Fruit fly (Drosophila melanogaster) whole organism, prepupa: Measurements from ENCODE around the gene CG43181.

ENCODE experiments used
- CG6792 ChIP-seq: fragments of 200-800 bp; sonication (Bioruptor generic); optimal IDR thresholded peaks from 3 replicates; lab custom pipeline; 2016; ENCODE audit warnings: missing biosample characterization, missing genetic modification characterization
- Gug ChIP-seq: fragments of 200-800 bp; sonication (Bioruptor generic); IDR thresholded peaks from 2 replicates; pipeline ENCODE4 v1.3.6; 2022; ENCODE audit warnings: missing biosample characterization, missing genetic modification characterization
- Smox ChIP-seq: fragments of 200-800 bp; sonication (Bioruptor generic); optimal IDR thresholded peaks from 3 replicates; lab custom pipeline; 2016; ENCODE audit warnings: missing biosample characterization, missing genetic modification characterization
- Sox102F ChIP-seq: fragments of 200-800 bp; sonication (Bioruptor generic); optimal IDR thresholded peaks from 2 replicates; lab custom pipeline; 2016; ENCODE audit warnings: missing biosample characterization, mild to moderate bottlenecking, missing genetic modification characterization
- salr ChIP-seq, 2 experiments: fragments of 200-800 bp; sonication (Bioruptor generic); optimal IDR thresholded peaks; 3 replicates each; lab custom pipeline; 2016 to 2018; ENCODE audit warnings: missing biosample characterization in 2 of 2, missing genetic modification characterization in 2 of 2, mild to moderate bottlenecking in 1 of 2
- topi ChIP-seq: fragments of 200-800 bp; sonication (Bioruptor generic); optimal IDR thresholded peaks from 3 replicates; lab custom pipeline; 2016; ENCODE audit warnings: missing biosample characterization, missing genetic modification characterization

DNA sequence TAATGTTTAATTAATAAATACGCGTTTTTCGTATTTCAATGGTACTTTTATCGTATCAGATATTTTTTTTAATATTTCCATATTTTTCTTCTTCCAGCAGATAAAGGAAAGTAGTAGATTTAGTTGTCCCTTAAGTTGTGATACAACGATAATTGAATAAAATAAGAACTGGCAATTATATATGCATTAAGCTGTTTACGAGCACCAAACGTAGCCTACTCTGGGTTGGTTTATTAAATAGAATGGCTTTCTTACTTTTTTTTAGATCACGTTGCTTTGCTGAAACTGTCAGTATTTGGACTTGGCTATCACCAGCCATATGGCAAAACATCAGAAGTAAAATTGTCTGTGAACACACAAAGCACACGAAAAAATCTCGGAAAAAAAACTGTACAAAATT lies 43.0 kb upstream of the CG43181 start, which contains the start of gene CG12470:
- TF ChIP-seq Sox102F (GFP tag; lab: Kevin White, UChicago) (no peak), Smox (GFP tag; lab: Kevin White, UChicago) (no peak), Gug (GFP tag; lab: Robert Waterston, UW) (no peak), salr (GFP tag; optimal IDR thresholded peaks at IDR 0.05; lab: Kevin White, UChicago) (no peak), topi (no peak), CG6792 (no peak)
